Worm (Caenorhabditis elegans) whole organism, early embryonic: ENCODE measurements around the gene clec-182.

Experiments
- F13C5.2 ChIP-seq: sonication (generic microtip); optimal IDR thresholded peaks from 2 replicates; lab custom pipeline; 2017; ENCODE audit warnings: mild to moderate bottlenecking, missing genetic modification characterization, inconsistent platforms, missing compliant biosample characterization
- ets-7 ChIP-seq: sonication (generic microtip); optimal IDR thresholded peaks from 2 replicates; lab custom pipeline; 2016; ENCODE audit warnings: missing genotype, missing genetic modification characterization, missing compliant biosample characterization

ce11 chrIV:8764567-8764966 is 33.6 kb downstream of the clec-182 start, which contains the start of gene cdc-50.B:
- TF ChIP-seq ets-7 (tag; lab: Kevin White, UChicago) = no peak
- no peak for TF ChIP-seq F13C5.2 (tag; lab: Kevin White, UChicago)
